Worm (Caenorhabditis elegans): ENCODE results near the gene acp-1.

acp-1 gene

DNA sequence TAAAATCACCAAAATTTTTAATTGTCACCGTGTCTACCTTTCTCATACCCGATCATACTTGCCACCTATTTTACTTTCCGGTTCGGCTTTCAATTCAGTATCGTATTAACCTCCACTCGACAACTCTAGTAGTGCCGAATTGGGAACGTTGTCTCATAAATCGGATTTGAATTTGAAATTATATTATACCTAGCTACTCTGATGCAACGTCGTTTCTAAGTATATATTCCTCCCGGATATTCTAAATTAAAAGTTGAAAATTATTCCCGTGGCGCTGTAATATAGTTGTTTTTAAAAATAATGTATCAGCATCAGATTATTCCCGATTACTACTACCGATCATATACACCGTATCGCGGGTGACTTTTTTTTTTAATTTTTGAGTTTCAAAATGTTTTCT, 16.6 kb downstream of the acp-1 start, which contains the start of gene ZK563.2:
Gene ZK563.2, plus strand, starts transcription at position 301 of the 400 bp plus-strand sequence.
- TF ChIP-seq ham-2 (GFP tag; optimal IDR thresholded peaks at IDR 0.05) (no peak), cnd-1 (tag; optimal IDR thresholded peaks at IDR 0.05) (no peak), snpc-4 (tag; optimal IDR thresholded peaks at IDR 0.05) (no peak), sptf-1 (tag; optimal IDR thresholded peaks at IDR 0.05) (no peak), pha-4 (tag; optimal IDR thresholded peaks at IDR 0.05) (no peak), mls-2 (tag; optimal IDR thresholded peaks at IDR 0.05) (no peak), ceh-43 (GFP tag; optimal IDR thresholded peaks at IDR 0.05) (no peak), drap-1 (GFP tag; optimal IDR thresholded peaks at IDR 0.05) (no peak), nhr-28 (tag; optimal IDR thresholded peaks at IDR 0.05) (no peak), lsy-2 (tag; optimal IDR thresholded peaks at IDR 0.05) (no peak), M03D4.4 (tag; optimal IDR thresholded peaks at IDR 0.05) (no peak), unc-120 (tag; optimal IDR thresholded peaks at IDR 0.05; ENCODE audit: poor library complexity, severe bottlenecking) (no peak), unc-62 (GFP tag; optimal IDR thresholded peaks at IDR 0.05) (no peak), mep-1 (tag; optimal IDR thresholded peaks at IDR 0.05) (no peak), zip-8 (tag; optimal IDR thresholded peaks at IDR 0.05) (no peak)

ce11 chrX:3366782-3367181, 18.5 kb downstream of the acp-1 start:
- TF ChIP-seq ham-2 (GFP tag; optimal IDR thresholded peaks at IDR 0.05) (no peak), elt-1 (tag; optimal IDR thresholded peaks at IDR 0.05; ENCODE audit: borderline replicate concordance, insufficient read depth) (no peak), zip-8 (tag; optimal IDR thresholded peaks at IDR 0.05) (no peak), lsy-2 (tag; optimal IDR thresholded peaks at IDR 0.05) (no peak), ceh-43 (GFP tag; optimal IDR thresholded peaks at IDR 0.05) (no peak), nhr-237 (tag; optimal IDR thresholded peaks at IDR 0.05) (no peak), ztf-11 (tag; optimal IDR thresholded peaks at IDR 0.05) (no peak), nhr-28 (tag; optimal IDR thresholded peaks at IDR 0.05) (no peak), bed-3 (GFP tag; optimal IDR thresholded peaks at IDR 0.05) (no peak), mls-2 (tag; optimal IDR thresholded peaks at IDR 0.05) (no peak), unc-39 (tag; optimal IDR thresholded peaks at IDR 0.05) (no peak), blmp-1 (tag; optimal IDR thresholded peaks at IDR 0.05) (no peak), unc-120 (tag; optimal IDR thresholded peaks at IDR 0.05; ENCODE audit: poor library complexity, severe bottlenecking) (no peak), flh-1 (GFP tag; optimal IDR thresholded peaks at IDR 0.05) (no peak), nhr-76 (tag; optimal IDR thresholded peaks at IDR 0.05) (no peak)

- TF ChIP-seq cnd-1 (tag; optimal IDR thresholded peaks at IDR 0.05) (no peak), nhr-12 (tag; optimal IDR thresholded peaks at IDR 0.05) (no peak), ceh-43 (GFP tag; optimal IDR thresholded peaks at IDR 0.05) (no peak), lsy-2 (tag; optimal IDR thresholded peaks at IDR 0.05) (no peak), pha-4 (tag; optimal IDR thresholded peaks at IDR 0.05) (no peak), sptf-1 (tag; optimal IDR thresholded peaks at IDR 0.05) (no peak), nhr-2 (tag; optimal IDR thresholded peaks at IDR 0.05) (no peak), hlh-1 (tag; optimal IDR thresholded peaks at IDR 0.05) (no peak), mab-5 (tag; optimal IDR thresholded peaks at IDR 0.05) (no peak), mls-2 (tag; optimal IDR thresholded peaks at IDR 0.05) (no peak), elt-1 (tag; optimal IDR thresholded peaks at IDR 0.05; ENCODE audit: borderline replicate concordance, insufficient read depth) (no peak), unc-120 (tag; optimal IDR thresholded peaks at IDR 0.05; ENCODE audit: poor library complexity, severe bottlenecking) (no peak), unc-39 (tag; optimal IDR thresholded peaks at IDR 0.05) (no peak), flh-1 (GFP tag; optimal IDR thresholded peaks at IDR 0.05) (no peak), elt-3 (tag; optimal IDR thresholded peaks at IDR 0.05) (no peak), lin-32 (GFP tag; optimal IDR thresholded peaks at IDR 0.05) (no peak)
Observed at ce11 chrX:3362378-3362777, 22.9 kb downstream of the acp-1 start, which contains the start of gene dhs-26. dhs-26 (minus strand) TSS chrX:3362493.

- TF ChIP-seq M03D4.4 (tag; optimal IDR thresholded peaks at IDR 0.05) (no peak), ces-1 (GFP tag; optimal IDR thresholded peaks at IDR 0.05) (peak; percentile 82), mls-2 (tag; optimal IDR thresholded peaks at IDR 0.05) (peak; percentile 18), pha-4 (tag; optimal IDR thresholded peaks at IDR 0.05) (no peak)
Observed at ce11 chrX:3351526-3351925, 33.7 kb downstream of the acp-1 start, which contains the start of gene ZK816.1. ZK816.1 (plus strand) TSS chrX:3351712.

ce11 chrX:3350306-3350705, 35.0 kb downstream of the acp-1 start, which contains the start of gene nspg-4:
nspg-4 (minus strand) TSS chrX:3350406.
- TF ChIP-seq nhr-12 (tag; optimal IDR thresholded peaks at IDR 0.05): no peak
- TF ChIP-seq elt-3 (tag; optimal IDR thresholded peaks at IDR 0.05): no peak
- no peak for TF ChIP-seq ztf-11 (tag; optimal IDR thresholded peaks at IDR 0.05)
- TF ChIP-seq nhr-28 (tag; optimal IDR thresholded peaks at IDR 0.05): no peak
- no peak for TF ChIP-seq bed-3 (GFP tag; optimal IDR thresholded peaks at IDR 0.05)
- TF ChIP-seq unc-39 (tag; optimal IDR thresholded peaks at IDR 0.05): no peak
- TF ChIP-seq nhr-76 (tag; optimal IDR thresholded peaks at IDR 0.05): no peak

Data from whole organism, mixed stage, embryonic.